1 fruit fly cellular context compared by ENCODE assay signal in genomic region chr4:225824-226223, dm6.
TF ChIP-seq lines count a peak whose summit lies in the region.

No protein-coding gene starts in this region.

TF ChIP-seq in whole organism, embryonic, 481 proteins besides CTCF, POLR2A, EP300 and RAD21 (continued from another document):
- TF ChIP-seq CG32767 (GFP tag; IDR thresholded peaks at IDR 0.05; lab: Robert Waterston, UW) (no peak; the same call in 1 of the 2 replicates), CG15601 (tag; optimal IDR thresholded peaks at IDR 0.05; lab: Kevin White, UChicago) (no peak), Elba2 (GFP tag; optimal IDR thresholded peaks at IDR 0.05; lab: Kevin White, UChicago) (no peak), CG33213 (GFP tag; optimal IDR thresholded peaks at IDR 0.05; lab: Kevin White, UChicago) (peak; percentile 5), CG8281 (tag; optimal IDR thresholded peaks at IDR 0.05; lab: Kevin White, UChicago) (no peak), crc (GFP tag; optimal IDR thresholded peaks at IDR 0.05; lab: Kevin White, UChicago) (no peak), mam (GFP tag; optimal IDR thresholded peaks at IDR 0.05; lab: Kevin White, UChicago) (no peak), CG17328 (GFP tag; IDR thresholded peaks at IDR 0.05; lab: Robert Waterston, UW) (no peak), CG6689 (GFP tag; IDR thresholded peaks at IDR 0.05; lab: Robert Waterston, UW) (no peak), bowl (GFP tag; IDR thresholded peaks at IDR 0.05; lab: Robert Waterston, UW) (no peak; the same call in 1 of the 2 replicates), CHES-1-like (GFP tag; optimal IDR thresholded peaks at IDR 0.05; lab: Kevin White, UChicago) (peak; percentile 5), CG14710 (tag; optimal IDR thresholded peaks at IDR 0.05; lab: Kevin White, UChicago) (no peak), CG18262 (tag; optimal IDR thresholded peaks at IDR 0.05; lab: Kevin White, UChicago) (peak; percentile 48), CG30431 (GFP tag; optimal IDR thresholded peaks at IDR 0.05; lab: Kevin White, UChicago) (no peak), Blimp-1 (GFP tag; optimal IDR thresholded peaks at IDR 0.05; lab: Kevin White, UChicago) (no peak), run (tag; optimal IDR thresholded peaks at IDR 0.05; lab: Kevin White, UChicago) (no peak), tgo (GFP tag; IDR thresholded peaks at IDR 0.05; lab: Robert Waterston, UW) (no peak), CG34224 (GFP tag; IDR thresholded peaks at IDR 0.05; lab: Robert Waterston, UW; ENCODE audit: partially characterized antibody) (no peak), CG11695 (GFP tag; IDR thresholded peaks at IDR 0.05; lab: Robert Waterston, UW) (0 out of 3 replicates have a peak, but pooled peaks have one; percentile 39), CG11723 (GFP tag; optimal IDR thresholded peaks at IDR 0.05; lab: Kevin White, UChicago) (peak; percentile 24), CG17359 (tag; optimal IDR thresholded peaks at IDR 0.05; lab: Kevin White, UChicago) (no peak), Sry-β (GFP tag; optimal IDR thresholded peaks at IDR 0.05; lab: Kevin White, UChicago) (peak; percentile 3), slbo (GFP tag; IDR thresholded peaks at IDR 0.05; lab: Robert Waterston, UW) (no peak), CG15269 (tag; optimal IDR thresholded peaks at IDR 0.05; lab: Kevin White, UChicago) (no peak), pb (GFP tag; optimal IDR thresholded peaks at IDR 0.05; lab: Kevin White, UChicago) (no peak), Eip74EF (GFP tag; optimal IDR thresholded peaks at IDR 0.05; lab: Kevin White, UChicago) (no peak), Awh (GFP tag; IDR thresholded peaks at IDR 0.05; lab: Robert Waterston, UW) (no peak), CG17568 (GFP tag; optimal IDR thresholded peaks at IDR 0.05; lab: Kevin White, UChicago) (peak; percentile 77), dmrt99B (tag; optimal IDR thresholded peaks at IDR 0.05; lab: Kevin White, UChicago) (no peak), CG6254 (GFP tag; optimal IDR thresholded peaks at IDR 0.05; lab: Kevin White, UChicago) (peak; percentile 1), pita (GFP tag; optimal IDR thresholded peaks at IDR 0.05; lab: Kevin White, UChicago) (no peak), Mes4 (GFP tag; optimal IDR thresholded peaks at IDR 0.05; lab: Kevin White, UChicago) (no peak), ase (GFP tag; IDR thresholded peaks at IDR 0.05; lab: Robert Waterston, UW) (no peak), CG8765 (GFP tag; IDR thresholded peaks at IDR 0.05; lab: Robert Waterston, UW) (no peak), Kr (GFP tag; optimal IDR thresholded peaks at IDR 0.05; lab: Kevin White, UChicago) (no peak), CG12769 (tag; optimal IDR thresholded peaks at IDR 0.05; lab: Kevin White, UChicago) (peak; percentile 41), Hsf (GFP tag; optimal IDR thresholded peaks at IDR 0.05; lab: Kevin White, UChicago) (no peak), bbx (GFP tag; IDR thresholded peaks at IDR 0.05; lab: Robert Waterston, UW; ENCODE audit: partially characterized antibody) (no peak), nerfin-1 (tag; optimal IDR thresholded peaks at IDR 0.05; lab: Kevin White, UChicago) (no peak), MTF-1 (GFP tag; optimal IDR thresholded peaks at IDR 0.05; lab: Kevin White, UChicago; ENCODE audit: borderline replicate concordance) (no peak), onecut (GFP tag; IDR thresholded peaks at IDR 0.05; lab: Robert Waterston, UW) (no peak), Doc3 (GFP tag; IDR thresholded peaks at IDR 0.05; lab: Robert Waterston, UW; ENCODE audit: partially characterized antibody) (no peak), CG2889 (GFP tag; IDR thresholded peaks at IDR 0.05; lab: Robert Waterston, UW) (no peak), CG42726 (GFP tag; IDR thresholded peaks at IDR 0.05; lab: Robert Waterston, UW; ENCODE audit: partially characterized antibody) (no peak), CG11247 (GFP tag; IDR thresholded peaks at IDR 0.05; lab: Robert Waterston, UW) (no peak), CG10274 (GFP tag; optimal IDR thresholded peaks at IDR 0.05; lab: Kevin White, UChicago) (no peak), CG6791 (GFP tag; IDR thresholded peaks at IDR 0.05; lab: Robert Waterston, UW; ENCODE audit: partially characterized antibody) (no peak)
